Worm (Caenorhabditis elegans) whole organism, L2 larva: ENCODE results near the gene tbc-11.

Source experiments
- C34F6.9 ChIP-seq: fragments of 150-350 bp; optimal IDR thresholded peaks from 2 replicates; lab custom pipeline; 2014; ENCODE audit warnings: missing biosample characterization, missing genetic modification characterization
- F13H6.1 ChIP-seq: sonication (generic microtip); optimal IDR thresholded peaks from 2 replicates; lab custom pipeline; 2016; ENCODE audit warnings: missing genetic modification characterization, missing compliant biosample characterization
- Y55F3AM.14 ChIP-seq: fragments of 200-800 bp; sonication (Bioruptor generic); optimal IDR thresholded peaks from 2 replicates; lab custom pipeline; 2018; ENCODE audit warnings: mild to moderate bottlenecking, missing genetic modification characterization, missing compliant biosample characterization
- ZK546.5 ChIP-seq: sonication (generic microtip); optimal IDR thresholded peaks from 2 replicates; lab custom pipeline; 2017; ENCODE audit warnings: missing biosample characterization, missing genetic modification characterization
- alr-1 ChIP-seq: fragments of 150-350 bp; optimal IDR thresholded peaks from 2 replicates; lab custom pipeline; 2014; ENCODE audit warnings: missing biosample characterization, missing genetic modification characterization
- aly-2 ChIP-seq: fragments of 150-350 bp; optimal IDR thresholded peaks from 2 replicates; lab custom pipeline; 2014; ENCODE audit warnings: missing biosample characterization, missing genetic modification characterization
- ama-1 ChIP-seq: fragments of 150-350 bp; optimal IDR thresholded peaks from 2 replicates; lab custom pipeline; 2018; ENCODE audit warnings: inconsistent platforms
- ceh-16 ChIP-seq: fragments of 150-350 bp; optimal IDR thresholded peaks from 2 replicates; lab custom pipeline; 2014; ENCODE audit warnings: missing biosample characterization, missing genetic modification characterization
- ceh-82 ChIP-seq: fragments of 150-350 bp; optimal IDR thresholded peaks from 2 replicates; lab custom pipeline; 2014; ENCODE audit warnings: missing biosample characterization, missing genetic modification characterization
- crh-2 ChIP-seq: sonication (generic microtip); optimal IDR thresholded peaks from 2 replicates; lab custom pipeline; 2017; ENCODE audit warnings: missing biosample characterization, missing genetic modification characterization
- dmd-4 ChIP-seq: sonication (generic microtip); optimal IDR thresholded peaks from 2 replicates; lab custom pipeline; 2017; ENCODE audit warnings: missing biosample characterization, missing genetic modification characterization
- egl-27 ChIP-seq: sonication (generic microtip); optimal IDR thresholded peaks from 3 replicates; lab custom pipeline; 2017; ENCODE audit warnings: missing biosample characterization, missing genetic modification reagents, missing genetic modification characterization
- elt-1 ChIP-seq: fragments of 150-350 bp; optimal IDR thresholded peaks from 2 replicates; lab custom pipeline; 2014; ENCODE audit warnings: missing biosample characterization, missing genetic modification characterization
- elt-3 ChIP-seq: sonication (generic microtip); optimal IDR thresholded peaks from 2 replicates; lab custom pipeline; 2017; ENCODE audit warnings: missing biosample characterization, missing genetic modification characterization
- fos-1 ChIP-seq: fragments of 150-350 bp; optimal IDR thresholded peaks from 2 replicates; lab custom pipeline; 2014; ENCODE audit warnings: missing biosample characterization, missing genetic modification characterization
- gmeb-1 ChIP-seq: fragments of 150-350 bp; optimal IDR thresholded peaks from 2 replicates; lab custom pipeline; 2014; ENCODE audit warnings: missing biosample characterization, missing genetic modification characterization
- lin-11 ChIP-seq: fragments of 150-350 bp; sonication (generic microtip); optimal IDR thresholded peaks from 2 replicates; lab custom pipeline; 2014; ENCODE audit warnings: missing biosample characterization, missing genetic modification characterization, inconsistent platforms, mixed read lengths
- lin-13 ChIP-seq: fragments of 150-350 bp; optimal IDR thresholded peaks from 2 replicates; lab custom pipeline; 2014; ENCODE audit warnings: missing biosample characterization, missing genetic modification reagents, missing genetic modification characterization
- lsy-2 ChIP-seq, 2 experiments: fragments of 150-350 bp in 1 of 2; sonication (generic microtip) in 1 of 2; optimal IDR thresholded peaks; 2 replicates each; lab custom pipeline; 2014 to 2017; ENCODE audit warnings: missing biosample characterization in 2 of 2, missing genetic modification characterization in 2 of 2
- mdl-1 ChIP-seq, 2 experiments: fragments of 150-350 bp in 1 of 2; sonication (generic microtip) in 1 of 2; optimal IDR thresholded peaks; 2 replicates each; lab custom pipeline; 2017; ENCODE audit warnings: missing biosample characterization in 2 of 2, missing genetic modification characterization in 2 of 2
- nhr-10 ChIP-seq: sonication (generic microtip); optimal IDR thresholded peaks from 2 replicates; lab custom pipeline; 2017; ENCODE audit warnings: missing biosample characterization, missing genetic modification characterization
- nhr-11 ChIP-seq: fragments of 150-350 bp; optimal IDR thresholded peaks from 2 replicates; lab custom pipeline; 2014; ENCODE audit warnings: missing biosample characterization, missing genetic modification characterization
- nhr-129 ChIP-seq: fragments of 150-350 bp; optimal IDR thresholded peaks from 2 replicates; lab custom pipeline; 2014; ENCODE audit warnings: missing biosample characterization, missing genetic modification characterization
- nhr-6 ChIP-seq: fragments of 150-350 bp; optimal IDR thresholded peaks from 2 replicates; lab custom pipeline; 2014; ENCODE audit warnings: missing biosample characterization, missing genetic modification characterization
- peb-1 ChIP-seq: fragments of 150-350 bp; optimal IDR thresholded peaks from 2 replicates; lab custom pipeline; 2014; ENCODE audit warnings: missing biosample characterization, missing genetic modification characterization
- sma-3 ChIP-seq: sonication (generic microtip); optimal IDR thresholded peaks from 2 replicates; lab custom pipeline; 2016; ENCODE audit warnings: missing genetic modification reagents, missing genetic modification characterization, missing compliant biosample characterization
- sma-9 ChIP-seq, 2 experiments: fragments of 150-350 bp in 1 of 2; sonication (generic microtip) in 1 of 2; optimal IDR thresholded peaks; 2 replicates each; lab custom pipeline; 2014 to 2016; ENCODE audit warnings: missing genetic modification characterization in 2 of 2, mild to moderate bottlenecking in 1 of 2, missing biosample characterization in 1 of 2, missing compliant biosample characterization in 1 of 2, missing genetic modification reagents in 1 of 2, moderate library complexity in 1 of 2
- snpc-4 ChIP-seq: fragments of 150-350 bp; optimal IDR thresholded peaks from 2 replicates; lab custom pipeline; 2014; ENCODE audit warnings: missing biosample characterization, missing genetic modification characterization
- unc-39 ChIP-seq: fragments of 150-350 bp; optimal IDR thresholded peaks from 2 replicates; lab custom pipeline; 2014; ENCODE audit warnings: missing biosample characterization, missing genetic modification characterization
- unc-55 ChIP-seq: fragments of 150-350 bp; sonication (generic microtip); optimal IDR thresholded peaks from 3 replicates; lab custom pipeline; 2014; ENCODE audit warnings: missing biosample characterization, missing genetic modification reagents, missing genetic modification characterization
- unc-62 ChIP-seq: fragments of 150-350 bp; optimal IDR thresholded peaks from 2 replicates; lab custom pipeline; 2014; ENCODE audit warnings: missing biosample characterization, missing genetic modification reagents, missing genetic modification characterization
- zag-1 ChIP-seq: fragments of 150-350 bp; optimal IDR thresholded peaks from 2 replicates; lab custom pipeline; 2014; ENCODE audit warnings: missing biosample characterization, missing genetic modification characterization
- ztf-1 ChIP-seq: fragments of 200-800 bp; sonication (Bioruptor generic); conservative IDR thresholded peaks from 2 replicates; pipeline ENCODE4 v1.3.6; 2022; ENCODE audit warnings: missing genetic modification characterization, missing compliant biosample characterization
- ztf-11 ChIP-seq: sonication (generic microtip); optimal IDR thresholded peaks from 2 replicates; lab custom pipeline; 2017; ENCODE audit warnings: missing biosample characterization, missing genetic modification characterization

tbc-11 gene

DNA sequence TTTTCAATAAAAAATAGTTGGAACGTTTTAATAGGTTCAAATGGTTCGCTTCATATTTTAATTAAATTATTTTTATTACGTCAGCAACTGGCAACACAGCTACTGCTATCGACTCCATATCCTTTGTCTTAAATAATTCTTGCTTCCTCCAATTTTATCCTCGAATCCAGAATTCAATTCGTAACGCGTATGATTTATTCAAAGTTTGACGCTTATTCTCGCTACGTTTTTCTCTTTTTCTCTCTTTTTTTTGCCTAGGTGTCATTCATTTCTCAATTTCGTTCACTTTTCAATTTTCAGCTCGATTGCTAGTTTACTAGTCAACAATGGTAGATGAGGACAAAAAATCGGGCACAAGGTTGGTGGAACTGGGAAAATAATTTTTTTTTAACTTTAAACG lies 25.7 kb downstream of the tbc-11 start, which contains the start of gene arr-1:
arr-1 (plus strand) TSS at position 301 of the 400 bp plus-strand sequence.
- TF ChIP-seq aly-2 (no peak), elt-3 (no peak), elt-1 (tag; lab: Kevin White, UChicago) (no peak), ama-1 (lab: Kevin White, UChicago) (no peak), ztf-11 (tag; lab: Kevin White, UChicago) (no peak), unc-39 (tag; lab: Kevin White, UChicago) (no peak), unc-62 (GFP tag; lab: Kevin White, UChicago) (no peak), ceh-16 (tag; lab: Kevin White, UChicago) (no peak), nhr-10 (tag; lab: Kevin White, UChicago) (no peak), ZK546.5 (tag; lab: Kevin White, UChicago) (no peak), nhr-129 (tag; lab: Kevin White, UChicago) (no peak), alr-1 (tag; lab: Kevin White, UChicago) (no peak), nhr-11 (tag; lab: Kevin White, UChicago) (no peak), mdl-1 (tag; optimal IDR thresholded peaks at IDR 0.05; lab: Kevin White, UChicago) (no peak), egl-27 (tag; lab: Kevin White, UChicago) (no peak), dmd-4 (no peak)

- no peak for TF ChIP-seq peb-1
- TF ChIP-seq zag-1: no peak
- TF ChIP-seq ceh-16 (tag; lab: Kevin White, UChicago): no peak
- no peak for TF ChIP-seq ama-1 (lab: Kevin White, UChicago)
- TF ChIP-seq C34F6.9 (tag; lab: Kevin White, UChicago): peak; percentile 32
- no peak for TF ChIP-seq gmeb-1 (tag; lab: Kevin White, UChicago)
- TF ChIP-seq elt-1 (tag; lab: Kevin White, UChicago): no peak
- TF ChIP-seq snpc-4 (tag; lab: Kevin White, UChicago): no peak
- TF ChIP-seq unc-55 (GFP tag; lab: Kevin White, UChicago): peak; percentile 5
- no peak for TF ChIP-seq ceh-82 (tag; lab: Kevin White, UChicago)
- no peak for TF ChIP-seq crh-2
- no peak for TF ChIP-seq fos-1
- peak in 1 of 2 experiments; percentile 23 for TF ChIP-seq lsy-2 (tag; optimal IDR thresholded peaks at IDR 0.05; lab: Kevin White, UChicago)
- no peak for TF ChIP-seq alr-1 (tag; lab: Kevin White, UChicago)
- TF ChIP-seq sma-9 (GFP tag; optimal IDR thresholded peaks at IDR 0.05; lab: Kevin White, UChicago): peak; percentile 19
- TF ChIP-seq sma-9 (tag; optimal IDR thresholded peaks at IDR 0.05; lab: Kevin White, UChicago): no peak
- TF ChIP-seq egl-27 (tag; lab: Kevin White, UChicago): no peak
- peak; percentile 16 for TF ChIP-seq F13H6.1 (tag; lab: Kevin White, UChicago)
Measured at ce11 chrX:952557-953083, 27.9 kb downstream of the tbc-11 start.

- peak; percentile 58 for TF ChIP-seq nhr-129 (tag; lab: Kevin White, UChicago)
- TF ChIP-seq sma-9 (GFP tag; optimal IDR thresholded peaks at IDR 0.05; lab: Kevin White, UChicago): peak; percentile 30
- no peak for TF ChIP-seq sma-9 (tag; optimal IDR thresholded peaks at IDR 0.05; lab: Kevin White, UChicago)
- TF ChIP-seq lsy-2 (tag; optimal IDR thresholded peaks at IDR 0.05; lab: Kevin White, UChicago): peak in 1 of 2 experiments; percentile 41
- TF ChIP-seq aly-2: no peak
- TF ChIP-seq C34F6.9 (tag; lab: Kevin White, UChicago): peak; percentile 55
- TF ChIP-seq unc-55 (GFP tag; lab: Kevin White, UChicago): peak; percentile 48
- TF ChIP-seq lin-11: no peak
- no peak for TF ChIP-seq sma-3 (GFP tag; lab: Kevin White, UChicago)
- TF ChIP-seq lin-13: peak; percentile 5
- peak; percentile 15 for TF ChIP-seq crh-2
Measured at ce11 chrX:954499-955061, 29.8 kb downstream of the tbc-11 start, which contains the start of gene apm-3. apm-3 (plus strand) TSS chrX:954975.

DNA sequence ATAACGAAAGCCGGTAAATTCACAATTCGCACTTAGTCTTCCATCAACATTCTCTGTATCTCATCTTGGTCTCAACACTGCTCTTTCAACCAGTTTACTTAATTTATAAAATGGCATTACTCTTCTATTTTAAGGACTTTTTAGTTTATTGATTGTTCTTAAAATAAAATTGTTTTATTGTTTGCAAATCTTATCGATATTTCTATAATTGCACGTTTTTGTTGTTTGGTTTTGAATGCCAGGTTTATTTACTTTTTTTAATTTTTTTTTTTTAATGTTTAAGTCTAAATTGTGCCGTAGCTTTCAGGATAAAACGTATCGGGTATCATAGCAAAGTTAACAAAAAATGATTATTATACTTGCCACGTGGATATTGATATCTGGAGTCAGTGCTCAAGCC lies 32.8 kb downstream of the tbc-11 start, which contains the start of gene chil-10:
chil-10 (plus strand) TSS at position 301 of the 400 bp plus-strand sequence.
- TF ChIP-seq fos-1 (no peak), zag-1 (no peak), ama-1 (lab: Kevin White, UChicago) (no peak), Y55F3AM.14 (no peak)

- TF ChIP-seq snpc-4 (tag; lab: Kevin White, UChicago) (no peak), nhr-6 (tag; lab: Kevin White, UChicago) (no peak), ztf-1 (no peak), aly-2 (no peak), Y55F3AM.14 (no peak), elt-1 (tag; lab: Kevin White, UChicago) (no peak), ztf-11 (tag; lab: Kevin White, UChicago) (no peak), zag-1 (no peak)
Measured at ce11 chrX:960139-960538, 35.4 kb downstream of the tbc-11 start.
